Worm (Caenorhabditis elegans) whole organism, late embryonic: ENCODE results near the gene nsun-1.
"Not testable (repeated sequence)": the region's sequence is repeated elsewhere in the genome, so short reads cannot be mapped to it uniquely, and the experiment has no call there.

Source experiments
- C08G9.2 ChIP-seq: sonication (generic microtip); optimal IDR thresholded peaks from 2 replicates; lab custom pipeline; 2016; ENCODE audit warnings: mild to moderate bottlenecking, missing genetic modification characterization, moderate library complexity, missing compliant biosample characterization
- T23F11.4 ChIP-seq: fragments of 200-800 bp; sonication (Bioruptor generic); optimal IDR thresholded peaks from 2 replicates; lab custom pipeline; 2018; ENCODE audit warnings: mild to moderate bottlenecking, missing genetic modification characterization, missing compliant biosample characterization
- ahr-1 ChIP-seq: sonication (generic microtip); optimal IDR thresholded peaks from 2 replicates; lab custom pipeline; 2016; ENCODE audit warnings: missing genetic modification characterization, missing compliant biosample characterization
- ceh-24 ChIP-seq: sonication (generic microtip); optimal IDR thresholded peaks from 2 replicates; lab custom pipeline; 2016; ENCODE audit warnings: mild to moderate bottlenecking, missing genetic modification characterization, missing compliant biosample characterization
- ceh-30 ChIP-seq: fragments of 150-350 bp; optimal IDR thresholded peaks from 2 replicates; lab custom pipeline; 2014; ENCODE audit warnings: missing biosample characterization, missing genetic modification characterization
- ceh-31 ChIP-seq: sonication (generic microtip); optimal IDR thresholded peaks from 2 replicates; lab custom pipeline; 2016; ENCODE audit warnings: missing genetic modification characterization, missing compliant biosample characterization
- ceh-48 ChIP-seq: sonication (generic microtip); optimal IDR thresholded peaks from 2 replicates; lab custom pipeline; 2016; ENCODE audit warnings: missing genetic modification characterization, inconsistent platforms, missing compliant biosample characterization
- ceh-6 ChIP-seq: fragments of 200-800 bp; sonication (Bioruptor generic); optimal IDR thresholded peaks from 2 replicates; lab custom pipeline; 2018; ENCODE audit warnings: mild to moderate bottlenecking, missing genetic modification characterization, missing compliant biosample characterization
- che-1 ChIP-seq: sonication (generic microtip); optimal IDR thresholded peaks from 2 replicates; lab custom pipeline; 2016; ENCODE audit warnings: mild to moderate bottlenecking, missing genetic modification characterization, missing compliant biosample characterization
- dmd-4 ChIP-seq: sonication (generic microtip); optimal IDR thresholded peaks from 2 replicates; lab custom pipeline; 2016; ENCODE audit warnings: borderline replicate concordance, missing genetic modification characterization, missing compliant biosample characterization
- dve-1 ChIP-seq: sonication (generic microtip); optimal IDR thresholded peaks from 2 replicates; lab custom pipeline; 2017; ENCODE audit warnings: antibody characterized with exemption, mild to moderate bottlenecking, missing genetic modification characterization, missing compliant biosample characterization
- elt-4 ChIP-seq: sonication (generic microtip); optimal IDR thresholded peaks from 2 replicates; lab custom pipeline; 2016; ENCODE audit warnings: missing genetic modification characterization, missing compliant biosample characterization
- ets-4 ChIP-seq: sonication (generic microtip); optimal IDR thresholded peaks from 2 replicates; lab custom pipeline; 2016; ENCODE audit warnings: missing genetic modification characterization, missing compliant biosample characterization
- fax-1 ChIP-seq: sonication (generic microtip); optimal IDR thresholded peaks from 2 replicates; lab custom pipeline; 2016; ENCODE audit warnings: missing genotype, missing genetic modification characterization, missing compliant biosample characterization
- fkh-10 ChIP-seq: fragments of 150-350 bp; optimal IDR thresholded peaks from 2 replicates; lab custom pipeline; 2014; ENCODE audit warnings: missing biosample characterization, missing genetic modification reagents, missing genetic modification characterization
- fkh-6 ChIP-seq: sonication (generic microtip); optimal IDR thresholded peaks from 2 replicates; lab custom pipeline; 2016; ENCODE audit warnings: missing genetic modification characterization, missing compliant biosample characterization
- gmeb-2 ChIP-seq: sonication (generic microtip); optimal IDR thresholded peaks from 2 replicates; lab custom pipeline; 2016; ENCODE audit warnings: missing genetic modification characterization, inconsistent platforms, missing compliant biosample characterization
- hlh-30 ChIP-seq: sonication (generic microtip); optimal IDR thresholded peaks from 2 replicates; lab custom pipeline; 2017; ENCODE audit warnings: antibody characterized with exemption, missing genetic modification characterization, missing compliant biosample characterization; ENCODE audit not compliant: insufficient read depth
- hlh-6 ChIP-seq: sonication (generic microtip); optimal IDR thresholded peaks from 2 replicates; lab custom pipeline; 2016; ENCODE audit warnings: missing genotype, missing genetic modification characterization, missing compliant biosample characterization
- hlh-8 ChIP-seq: sonication (generic microtip); optimal IDR thresholded peaks from 2 replicates; lab custom pipeline; 2016; ENCODE audit warnings: missing genotype, missing genetic modification characterization, missing compliant biosample characterization
- lin-11 ChIP-seq: fragments of 200-800 bp; sonication (Bioruptor generic); optimal IDR thresholded peaks from 2 replicates; lab custom pipeline; 2018; ENCODE audit warnings: mild to moderate bottlenecking, missing genetic modification characterization, missing compliant biosample characterization
- madf-2 ChIP-seq: sonication (generic microtip); optimal IDR thresholded peaks from 2 replicates; lab custom pipeline; 2017; ENCODE audit warnings: missing genetic modification characterization, missing compliant biosample characterization
- mec-3 ChIP-seq: sonication (generic microtip); optimal IDR thresholded peaks from 2 replicates; lab custom pipeline; 2016; ENCODE audit warnings: borderline replicate concordance, missing genetic modification characterization, missing compliant biosample characterization
- nhr-11 ChIP-seq: fragments of 150-350 bp; optimal IDR thresholded peaks from 2 replicates; lab custom pipeline; 2014; ENCODE audit warnings: missing biosample characterization, missing genetic modification characterization
- npax-4 ChIP-seq: sonication (generic microtip); optimal IDR thresholded peaks from 2 replicates; lab custom pipeline; 2016; ENCODE audit warnings: missing genetic modification characterization, missing compliant biosample characterization
- pat-9 ChIP-seq: fragments of 200-800 bp; sonication (Bioruptor generic); optimal IDR thresholded peaks from 2 replicates; lab custom pipeline; 2018; ENCODE audit warnings: mild to moderate bottlenecking, missing genetic modification characterization, moderate library complexity, missing compliant biosample characterization
- pax-1 ChIP-seq: fragments of 150-350 bp; optimal IDR thresholded peaks from 2 replicates; lab custom pipeline; 2014; ENCODE audit warnings: missing biosample characterization, missing genetic modification characterization
- pha-4 ChIP-seq: fragments of 150-350 bp; optimal IDR thresholded peaks from 2 replicates; lab custom pipeline; 2018; ENCODE audit warnings: missing biosample characterization, missing genetic modification reagents, missing genetic modification characterization
- pros-1 ChIP-seq: fragments of 150-350 bp; optimal IDR thresholded peaks from 2 replicates; lab custom pipeline; 2014; ENCODE audit warnings: missing biosample characterization, missing genetic modification reagents, missing genetic modification characterization
- rnt-1 ChIP-seq: sonication (generic microtip); optimal IDR thresholded peaks from 2 replicates; lab custom pipeline; 2016; ENCODE audit warnings: missing genetic modification characterization, missing compliant biosample characterization
- sdc-2 ChIP-seq: sonication (generic microtip); optimal IDR thresholded peaks from 2 replicates; lab custom pipeline; 2016; ENCODE audit warnings: missing genotype, missing genetic modification characterization, missing compliant biosample characterization
- sox-2 ChIP-seq: fragments of 200-800 bp; sonication (Bioruptor generic); IDR thresholded peaks from 2 replicates; pipeline ENCODE4 v1.3.6; 2022; ENCODE audit warnings: missing genetic modification reagents, missing genetic modification characterization, missing compliant biosample characterization
- tbx-7 ChIP-seq: sonication (generic microtip); optimal IDR thresholded peaks from 2 replicates; lab custom pipeline; 2016; ENCODE audit warnings: missing genotype, missing genetic modification characterization, missing compliant biosample characterization
- ttx-3 ChIP-seq: sonication (generic microtip); optimal IDR thresholded peaks from 2 replicates; lab custom pipeline; 2016; ENCODE audit warnings: missing genetic modification reagents, missing genetic modification characterization, missing compliant biosample characterization
- unc-3 ChIP-seq, 2 experiments: fragments of 200-800 bp in 1 of 2; sonication (Bioruptor generic) in 1 of 2; sonication (generic microtip) in 1 of 2; conservative IDR thresholded peaks in 1 of 2; optimal IDR thresholded peaks in 1 of 2; 2 replicates each; pipeline versions ENCODE4 v1.3.6 to Lab custom; 2016 to 2022; ENCODE audit warnings: missing compliant biosample characterization in 2 of 2, missing genetic modification characterization in 2 of 2, missing genetic modification reagents in 1 of 2
- zip-5 ChIP-seq: sonication (generic microtip); optimal IDR thresholded peaks from 2 replicates; lab custom pipeline; 2016; ENCODE audit warnings: missing genetic modification characterization, missing compliant biosample characterization

nsun-1 gene

DNA sequence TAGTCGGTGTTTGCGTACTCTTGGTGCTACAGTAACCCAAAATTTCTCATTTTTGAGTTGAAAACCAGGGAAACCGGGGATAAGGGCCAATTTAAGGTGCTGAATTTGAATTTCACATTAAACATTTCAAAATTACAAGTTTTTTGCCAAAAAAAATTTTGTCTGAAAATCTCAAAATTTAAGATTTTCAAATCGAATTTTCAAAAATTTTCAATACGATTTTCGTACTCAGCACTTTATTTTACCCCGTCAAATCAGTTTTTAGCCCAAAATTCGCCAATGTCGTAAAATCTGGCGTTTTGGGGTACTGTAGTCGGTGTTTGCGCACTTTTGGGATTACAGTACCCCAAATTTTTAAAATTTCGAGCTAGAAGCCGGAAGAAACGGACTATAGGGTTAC lies 14.9 kb downstream of the nsun-1 start, which contains the start of gene W10D9.3:
Gene W10D9.3 (minus strand): TSS at position 101 of the 400 bp plus-strand sequence.
- TF ChIP-seq fkh-6 (tag; lab: Kevin White, UChicago) (no peak), nhr-11 (tag; lab: Kevin White, UChicago) (no peak), hlh-8 (tag; lab: Kevin White, UChicago) (no peak), pax-1 (tag; lab: Kevin White, UChicago) (no peak), fax-1 (tag; lab: Kevin White, UChicago) (no peak), ceh-30 (tag; lab: Kevin White, UChicago) (no peak), hlh-6 (tag; lab: Kevin White, UChicago) (no peak), gmeb-2 (tag; lab: Kevin White, UChicago) (no peak), ahr-1 (tag; lab: Kevin White, UChicago) (no peak), ttx-3 (tag; lab: Kevin White, UChicago) (no peak), unc-3 (GFP tag; conservative IDR thresholded peaks at IDR 0.05; lab: Robert Waterston, UW) (no peak), unc-3 (tag; optimal IDR thresholded peaks at IDR 0.05; lab: Kevin White, UChicago) (no peak), T23F11.4 (GFP tag; lab: Kevin White, UChicago) (no peak), mec-3 (tag; lab: Kevin White, UChicago) (no peak), madf-2 (tag; lab: Kevin White, UChicago) (no peak), C08G9.2 (tag; lab: Kevin White, UChicago) (no peak), pros-1 (no peak), dmd-4 (no peak), ceh-48 (tag; lab: Kevin White, UChicago) (no peak), sox-2 (GFP tag; lab: Robert Waterston, UW) (no peak), lin-11 (tag; lab: Kevin White, UChicago) (no peak)

DNA sequence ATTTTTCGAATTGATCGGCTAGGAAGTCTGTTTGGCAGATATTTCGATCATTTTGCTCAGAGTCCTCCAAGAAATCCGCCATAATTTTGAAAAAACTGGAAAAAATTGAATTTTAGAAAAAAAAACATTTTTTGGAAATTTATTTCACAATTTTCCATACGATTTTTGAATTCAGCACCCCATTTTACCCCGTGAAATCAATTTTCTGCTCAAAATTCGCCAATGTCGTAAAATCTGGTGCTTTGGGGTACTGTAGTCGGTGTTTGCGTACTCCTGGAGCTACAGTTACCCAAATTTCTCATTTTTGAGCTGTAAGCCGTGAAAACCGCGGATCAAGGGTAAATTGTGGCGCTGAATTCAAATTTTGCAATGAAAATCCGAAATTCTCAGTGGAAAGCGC lies 17.9 kb downstream of the nsun-1 start, which contains the start of gene gvd-1:
Gene gvd-1 (minus strand): TSS at position 101 of the 400 bp plus-strand sequence.
- TF ChIP-seq fkh-6 (tag; lab: Kevin White, UChicago) = no peak
- no peak for TF ChIP-seq rnt-1 (tag; lab: Kevin White, UChicago)
- no peak for TF ChIP-seq ceh-6 (GFP tag; lab: Kevin White, UChicago)
- no peak for TF ChIP-seq ceh-24
- no peak for TF ChIP-seq C08G9.2 (tag; lab: Kevin White, UChicago)
- no peak for TF ChIP-seq pha-4
- no peak for TF ChIP-seq dve-1
- no peak for TF ChIP-seq elt-4 (tag; lab: Kevin White, UChicago)
- no peak for TF ChIP-seq ttx-3 (tag; lab: Kevin White, UChicago)
- TF ChIP-seq tbx-7 (tag; lab: Kevin White, UChicago) = no peak
- TF ChIP-seq che-1 = no peak
- no peak for TF ChIP-seq sdc-2 (tag; lab: Kevin White, UChicago)
- TF ChIP-seq ceh-31 (tag; lab: Kevin White, UChicago) = no peak

DNA sequence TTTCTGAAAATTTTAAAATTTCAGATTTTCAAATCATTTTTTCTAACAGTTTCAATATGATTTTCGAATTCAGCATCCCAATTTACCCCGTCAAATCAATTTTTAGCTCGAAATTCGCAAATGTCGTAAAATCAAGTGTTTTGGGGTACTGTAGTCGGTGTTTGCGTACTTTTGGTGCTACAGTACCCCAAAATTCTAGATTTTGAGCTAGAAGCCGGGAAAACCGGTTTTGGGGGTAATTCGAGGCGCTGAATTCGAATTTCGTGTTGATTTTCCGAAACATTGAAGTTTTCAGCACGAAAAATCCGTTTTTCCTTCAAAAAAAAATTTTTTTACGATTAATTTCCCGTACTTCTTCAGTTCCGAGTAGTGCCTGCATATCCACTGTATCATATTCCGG lies 19.4 kb downstream of the nsun-1 start:
- no peak for TF ChIP-seq ceh-48 (tag; lab: Kevin White, UChicago)
- no peak for TF ChIP-seq zip-5
- TF ChIP-seq pat-9 (tag; lab: Kevin White, UChicago) = no peak
- no peak for TF ChIP-seq fkh-10
- no peak for TF ChIP-seq hlh-30 (tag; lab: Kevin White, UChicago)
- no peak for TF ChIP-seq ets-4 (tag; lab: Kevin White, UChicago)

DNA sequence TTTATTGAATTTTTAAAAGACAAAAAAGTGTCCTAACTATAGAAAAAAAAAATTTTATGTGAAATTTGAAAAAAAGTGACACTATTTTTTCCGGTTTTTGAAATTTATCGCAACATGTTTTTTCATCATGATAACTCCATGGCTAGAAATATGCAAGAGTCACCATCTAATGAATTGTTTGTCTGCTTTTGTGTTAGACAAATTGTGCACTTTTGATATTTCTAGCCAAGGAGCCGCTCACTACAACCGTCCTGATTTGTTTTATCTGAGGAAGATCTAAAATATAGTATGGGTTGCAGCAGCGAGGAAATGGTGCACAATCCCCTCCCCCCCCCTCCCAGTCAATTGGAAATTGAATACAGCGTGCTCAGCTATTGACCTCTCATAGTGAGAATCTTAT lies 21.1 kb downstream of the nsun-1 start, which contains the start of gene W10D9.1:
Gene W10D9.1 (plus strand): TSS at position 301 of the 400 bp plus-strand sequence.
- TF ChIP-seq dmd-4; npax-4 (tag; lab: Kevin White, UChicago); dve-1: not testable (repeated sequence)
